Worm (Caenorhabditis elegans): Measurements from ENCODE around the gene srbc-19.

srbc-19 gene

ce11 chrV:2123164-2123563 is 43.4 kb downstream of the srbc-19 start:
- TF ChIP-seq zip-4 (GFP tag; optimal IDR thresholded peaks at IDR 0.05): no peak

- TF ChIP-seq nhr-84 (tag; optimal IDR thresholded peaks at IDR 0.05): no peak
- TF ChIP-seq nhr-90 (tag; optimal IDR thresholded peaks at IDR 0.05; ENCODE audit: poor library complexity): no peak
- TF ChIP-seq sup-37 (GFP tag; optimal IDR thresholded peaks at IDR 0.05): no peak
- TF ChIP-seq sptf-1 (tag; optimal IDR thresholded peaks at IDR 0.05): no peak
- TF ChIP-seq grh-1 (GFP tag; IDR thresholded peaks at IDR 0.05): no peak
- TF ChIP-seq lsy-2 (tag; optimal IDR thresholded peaks at IDR 0.05): no peak
- TF ChIP-seq efl-1 (optimal IDR thresholded peaks at IDR 0.05): peak; percentile 15 to 19
- TF ChIP-seq efl-1 (GFP tag; optimal IDR thresholded peaks at IDR 0.05 in 1 of 2): peak in 1 of 2 experiments; percentile 38
- TF ChIP-seq aly-2 (tag; optimal IDR thresholded peaks at IDR 0.05): no peak
- no peak for TF ChIP-seq swsn-7 (tag; optimal IDR thresholded peaks at IDR 0.05)
- TF ChIP-seq lin-13 (GFP tag; optimal IDR thresholded peaks at IDR 0.05): no peak
- no peak for TF ChIP-seq mdl-1 (tag; optimal IDR thresholded peaks at IDR 0.05)
- no peak for TF ChIP-seq nhr-71 (tag; optimal IDR thresholded peaks at IDR 0.05)
- peak; percentile 50 for TF ChIP-seq rnt-1 (tag; optimal IDR thresholded peaks at IDR 0.05)
- peak; percentile 68 for TF ChIP-seq nhr-20 (tag; optimal IDR thresholded peaks at IDR 0.05)
- peak in 1 of 6 experiments; percentile 37 for TF ChIP-seq elt-3 (tag; optimal IDR thresholded peaks at IDR 0.05)
- no peak for TF ChIP-seq nhr-85 (tag)
- TF ChIP-seq blmp-1 (tag; optimal IDR thresholded peaks at IDR 0.05): peak; percentile 9
- peak in 1 of 2 experiments; percentile 29 for TF ChIP-seq lin-35 (GFP tag; optimal IDR thresholded peaks at IDR 0.05)
- TF ChIP-seq dpl-1 (GFP tag; optimal IDR thresholded peaks at IDR 0.05): peak in 1 of 3 experiments; percentile 6
Observed at ce11 chrV:2122517-2122916, 44.1 kb downstream of the srbc-19 start, which contains the start of gene F22F7.2. F22F7.2 (plus strand) TSS chrV:2122782.

ce11 chrV:2121910-2122362 is 44.6 kb downstream of the srbc-19 start, which contains the start of gene F22F7.8:
F22F7.8 (minus strand) TSS chrV:2121960.
- TF ChIP-seq pag-3 (tag; optimal IDR thresholded peaks at IDR 0.05; ENCODE audit: borderline replicate concordance, insufficient read depth) (no peak), egl-13 (tag; optimal IDR thresholded peaks at IDR 0.05) (no peak)

- TF ChIP-seq swsn-7 (tag; optimal IDR thresholded peaks at IDR 0.05) (no peak), unc-30 (tag; optimal IDR thresholded peaks at IDR 0.05) (no peak), ces-1 (GFP tag; optimal IDR thresholded peaks at IDR 0.05) (no peak)
Observed at ce11 chrV:2119529-2119928, 47.0 kb downstream of the srbc-19 start, which contains the start of gene F22F7.11. F22F7.11 (plus strand) TSS chrV:2119829.

ce11 chrV:2118574-2118973 is 48.0 kb downstream of the srbc-19 start, which contains the start of gene bgnt-1.2:
bgnt-1.2 (minus strand) TSS chrV:2118674.
- no peak for TF ChIP-seq nhr-77 (tag; optimal IDR thresholded peaks at IDR 0.05)
- no peak for TF ChIP-seq nhr-71 (tag; optimal IDR thresholded peaks at IDR 0.05)
- no peak for TF ChIP-seq isw-1 (GFP tag; IDR thresholded peaks at IDR 0.05)
- no peak for TF ChIP-seq zip-4 (GFP tag; optimal IDR thresholded peaks at IDR 0.05)
- no peak for TF ChIP-seq nhr-47 (tag; optimal IDR thresholded peaks at IDR 0.05)
- TF ChIP-seq Y116A8C.19 (tag; optimal IDR thresholded peaks at IDR 0.05; ENCODE audit: borderline replicate concordance): no peak
- TF ChIP-seq efl-3 (GFP tag; optimal IDR thresholded peaks at IDR 0.05): no peak

All from whole organism, L1 larva.